Fruit fly (Drosophila melanogaster): ENCODE results near the gene Trm7-34.

DNA sequence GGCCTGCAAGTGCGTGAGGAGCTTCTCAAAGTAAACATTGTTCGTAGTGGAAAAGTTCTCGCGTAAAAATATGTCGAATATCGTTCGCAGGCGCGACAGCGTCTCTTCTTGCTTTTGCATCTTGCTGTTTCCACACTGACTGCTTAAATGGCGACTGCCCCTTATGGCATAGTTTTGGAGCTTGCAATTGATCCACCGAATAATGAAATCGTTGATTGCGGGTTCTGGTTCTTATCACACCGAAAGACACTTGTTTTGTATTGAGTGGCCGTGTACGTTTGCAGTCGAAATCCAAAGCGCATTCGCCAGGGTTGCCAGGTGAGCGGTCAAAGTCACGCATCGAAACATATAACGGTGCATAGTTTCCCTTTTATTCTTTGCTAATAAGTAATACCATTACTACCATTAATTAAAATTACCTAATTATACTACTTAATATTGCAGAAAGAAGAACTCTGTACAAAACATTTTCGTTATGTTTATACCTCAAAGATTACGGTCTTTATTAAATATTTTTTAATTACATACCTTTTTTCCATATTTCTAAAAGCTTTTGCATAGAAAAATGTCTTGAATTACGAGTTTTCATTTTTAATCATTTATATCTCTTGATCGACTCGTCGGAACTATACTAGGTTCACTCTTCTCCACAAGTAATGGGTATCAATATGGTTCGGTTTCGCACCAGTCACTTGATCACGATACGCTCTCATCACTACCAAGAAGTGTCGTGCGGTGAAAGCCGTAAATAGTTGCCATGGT, 32.0 kb downstream of the Trm7-34 start, which contains the start of the genes CG7044 and Tbc1d22:
- peak; percentile 75 for TF ChIP-seq CG11617 (GFP tag; optimal IDR thresholded peaks at IDR 0.05)
- TF ChIP-seq CG7101 (tag; optimal IDR thresholded peaks at IDR 0.05): peak; percentile 56
- TF ChIP-seq Clk (GFP tag; optimal IDR thresholded peaks at IDR 0.05): no peak
- no peak for TF ChIP-seq kay (GFP tag; ENCODE audit: borderline replicate concordance)
- peak; percentile 8 for TF ChIP-seq CG7045 (GFP tag; optimal IDR thresholded peaks at IDR 0.05)
- peak; percentile 44 for TF ChIP-seq Crg-1 (GFP tag; optimal IDR thresholded peaks at IDR 0.05)
- TF ChIP-seq tj (GFP tag; optimal IDR thresholded peaks at IDR 0.05): peak; percentile 39
- no peak for TF ChIP-seq bab1 (GFP tag; optimal IDR thresholded peaks at IDR 0.05)
- peak; percentile 51 for TF ChIP-seq Mnt (GFP tag; optimal IDR thresholded peaks at IDR 0.05)
- TF ChIP-seq CG5204 (GFP tag; optimal IDR thresholded peaks at IDR 0.05): no peak
- TF ChIP-seq pad (GFP tag; optimal IDR thresholded peaks at IDR 0.05): peak; percentile 42
- TF ChIP-seq cic (GFP tag; optimal IDR thresholded peaks at IDR 0.05): no peak
- TF ChIP-seq CG33017 (tag; optimal IDR thresholded peaks at IDR 0.05): peak; percentile 28
- peak; percentile 80 for TF ChIP-seq ovo (GFP tag; optimal IDR thresholded peaks at IDR 0.05)
